Worm (Caenorhabditis elegans) whole organism, young adult: ENCODE measurements around the gene msi-1.

Experiments used
- C17E4.6 ChIP-seq: fragments of 200-800 bp; sonication (Bioruptor generic); IDR thresholded peaks from 2 replicates; pipeline ENCODE4 v1.3.6; 2022; ENCODE audit warnings: missing genetic modification reagents, missing genetic modification characterization, missing compliant biosample characterization
- F33H1.4 ChIP-seq: fragments of 200-800 bp; sonication (Bioruptor generic); IDR thresholded peaks from 2 replicates; pipeline ENCODE4 v1.3.6; 2022; ENCODE audit warnings: missing genetic modification reagents, missing genetic modification characterization, missing compliant biosample characterization
- F37B4.10 ChIP-seq: fragments of 200-800 bp; sonication (Bioruptor generic); IDR thresholded peaks from 2 replicates; pipeline ENCODE4 v1.3.6; 2022; ENCODE audit warnings: missing genetic modification characterization, missing compliant biosample characterization
- F39B2.1 ChIP-seq: fragments of 200-800 bp; sonication (Bioruptor generic); IDR thresholded peaks from 2 replicates; pipeline ENCODE4 v1.3.6; 2022; ENCODE audit warnings: missing genetic modification reagents, missing genetic modification characterization, missing compliant biosample characterization
- F52B5.7 ChIP-seq: sonication (generic microtip); optimal IDR thresholded peaks from 2 replicates; lab custom pipeline; 2016; ENCODE audit warnings: mild to moderate bottlenecking, missing genetic modification characterization, missing compliant biosample characterization
- K12H6.12 ChIP-seq: fragments of 200-800 bp; sonication (Bioruptor generic); optimal IDR thresholded peaks from 2 replicates; lab custom pipeline; 2018; ENCODE audit warnings: mild to moderate bottlenecking, missing genetic modification characterization, missing compliant biosample characterization
- T26A5.8 ChIP-seq: sonication (generic microtip); optimal IDR thresholded peaks from 2 replicates; lab custom pipeline; 2016; ENCODE audit warnings: missing genetic modification characterization, missing compliant biosample characterization
- Y67H2A.10 ChIP-seq: fragments of 200-800 bp; sonication (Bioruptor generic); conservative IDR thresholded peaks from 2 replicates; pipeline ENCODE4 v1.3.6; 2022; ENCODE audit warnings: missing genetic modification reagents, missing genetic modification characterization, missing compliant biosample characterization
- akir-1 ChIP-seq: fragments of 200-800 bp; sonication (Bioruptor generic); optimal IDR thresholded peaks from 2 replicates; lab custom pipeline; 2018; ENCODE audit warnings: mild to moderate bottlenecking, missing genetic modification characterization, moderate library complexity, missing compliant biosample characterization
- aptf-2 ChIP-seq: fragments of 200-800 bp; sonication (Bioruptor generic); conservative IDR thresholded peaks from 2 replicates; pipeline ENCODE4 v1.3.6; 2022; ENCODE audit warnings: missing genetic modification reagents, missing genetic modification characterization, missing compliant biosample characterization
- bed-1 ChIP-seq: fragments of 200-800 bp; sonication (Bioruptor generic); IDR thresholded peaks from 2 replicates; pipeline ENCODE4 v1.3.6; 2022; ENCODE audit warnings: missing genetic modification reagents, missing genetic modification characterization, missing compliant biosample characterization
- ceh-27 ChIP-seq: fragments of 200-800 bp; sonication (Bioruptor generic); optimal IDR thresholded peaks from 2 replicates; lab custom pipeline; 2018; ENCODE audit warnings: mild to moderate bottlenecking, missing genetic modification characterization, moderate library complexity, missing compliant biosample characterization
- ceh-40 ChIP-seq: fragments of 200-800 bp; sonication (Bioruptor generic); IDR thresholded peaks from 2 replicates; pipeline ENCODE4 v1.3.6; 2022; ENCODE audit warnings: missing genetic modification characterization, missing compliant biosample characterization
- ceh-58 ChIP-seq: fragments of 200-800 bp; sonication (Bioruptor generic); IDR thresholded peaks from 2 replicates; pipeline ENCODE4 v1.3.6; 2022; ENCODE audit warnings: missing genetic modification characterization, missing compliant biosample characterization
- die-1 ChIP-seq: sonication (generic microtip); optimal IDR thresholded peaks from 2 replicates; lab custom pipeline; 2016; ENCODE audit warnings: missing genotype, mild to moderate bottlenecking, missing genetic modification characterization, missing compliant biosample characterization
- dpff-1 ChIP-seq: sonication (generic microtip); optimal IDR thresholded peaks from 2 replicates; lab custom pipeline; 2017; ENCODE audit warnings: mild to moderate bottlenecking, missing genetic modification characterization, missing compliant biosample characterization
- egrh-3 ChIP-seq: fragments of 200-800 bp; sonication (Bioruptor generic); IDR thresholded peaks from 2 replicates; pipeline ENCODE4 v1.3.6; 2022; ENCODE audit warnings: missing genetic modification reagents, missing genetic modification characterization, missing compliant biosample characterization
- ets-4 ChIP-seq: fragments of 200-800 bp; sonication (Bioruptor generic); optimal IDR thresholded peaks from 2 replicates; lab custom pipeline; 2018; ENCODE audit warnings: mild to moderate bottlenecking, missing genetic modification characterization, missing compliant biosample characterization
- fkh-3 ChIP-seq: sonication (generic microtip); optimal IDR thresholded peaks from 2 replicates; lab custom pipeline; 2016; ENCODE audit warnings: mild to moderate bottlenecking, missing genetic modification characterization, missing compliant biosample characterization
- hlh-12 ChIP-seq: sonication (generic microtip); optimal IDR thresholded peaks from 2 replicates; lab custom pipeline; 2016; ENCODE audit warnings: missing genetic modification characterization, missing compliant biosample characterization
- hmg-1.2 ChIP-seq: fragments of 200-800 bp; sonication (Bioruptor generic); IDR thresholded peaks from 2 replicates; pipeline ENCODE4 v1.3.6; 2022; ENCODE audit warnings: missing genetic modification reagents, missing genetic modification characterization, missing compliant biosample characterization
- let-607 ChIP-seq, 2 experiments: fragments of 200-800 bp in 1 of 2; sonication (Bioruptor generic) in 1 of 2; sonication (generic microtip) in 1 of 2; optimal IDR thresholded peaks; 2 replicates each; lab custom pipeline; 2016 to 2018; ENCODE audit warnings: mild to moderate bottlenecking in 2 of 2, missing compliant biosample characterization in 2 of 2, missing genetic modification characterization in 2 of 2, moderate library complexity in 2 of 2, missing genotype in 1 of 2
- lin-40 ChIP-seq: sonication (generic microtip); optimal IDR thresholded peaks from 2 replicates; lab custom pipeline; 2016; ENCODE audit warnings: missing genetic modification characterization, mild to moderate bottlenecking, missing compliant biosample characterization, missing genotype, missing genetic modification reagents
- lin-54 ChIP-seq: fragments of 200-800 bp; sonication (Bioruptor generic); optimal IDR thresholded peaks from 2 replicates; lab custom pipeline; 2018; ENCODE audit warnings: mild to moderate bottlenecking, missing genetic modification characterization, missing compliant biosample characterization
- lir-1 ChIP-seq: fragments of 200-800 bp; sonication (Bioruptor generic); conservative IDR thresholded peaks from 2 replicates; pipeline ENCODE4 v1.3.6; 2022; ENCODE audit warnings: missing genetic modification reagents, missing genetic modification characterization, missing compliant biosample characterization
- madf-10 ChIP-seq: sonication (generic microtip); optimal IDR thresholded peaks from 2 replicates; lab custom pipeline; 2016; ENCODE audit warnings: mild to moderate bottlenecking, missing genetic modification characterization, missing compliant biosample characterization
- madf-3 ChIP-seq: fragments of 200-800 bp; sonication (Bioruptor generic); IDR thresholded peaks from 2 replicates; pipeline ENCODE4 v1.3.6; 2022; ENCODE audit warnings: missing genetic modification reagents, missing genetic modification characterization, missing compliant biosample characterization
- madf-6 ChIP-seq: fragments of 200-800 bp; sonication (Bioruptor generic); IDR thresholded peaks from 2 replicates; pipeline ENCODE4 v1.3.6; 2022; ENCODE audit warnings: missing genetic modification reagents, missing genetic modification characterization, missing compliant biosample characterization
- mcd-1 ChIP-seq: fragments of 200-800 bp; sonication (Bioruptor generic); IDR thresholded peaks from 2 replicates; pipeline ENCODE4 v1.3.6; 2022; ENCODE audit warnings: missing genetic modification reagents, missing genetic modification characterization, missing compliant biosample characterization
- mel-28 ChIP-seq: sonication (generic microtip); optimal IDR thresholded peaks from 2 replicates; lab custom pipeline; 2016; ENCODE audit warnings: borderline replicate concordance, mild to moderate bottlenecking, missing genetic modification characterization, missing compliant biosample characterization
- nfya-2 ChIP-seq: fragments of 200-800 bp; sonication (Bioruptor generic); IDR thresholded peaks from 2 replicates; pipeline ENCODE4 v1.3.6; 2022; ENCODE audit warnings: missing genetic modification reagents, missing genetic modification characterization, missing compliant biosample characterization
- nhr-179 ChIP-seq: sonication (generic microtip); optimal IDR thresholded peaks from 2 replicates; lab custom pipeline; 2016; ENCODE audit warnings: mild to moderate bottlenecking, missing genetic modification characterization, missing compliant biosample characterization
- nhr-90 ChIP-seq: sonication (generic microtip); optimal IDR thresholded peaks from 2 replicates; lab custom pipeline; 2016; ENCODE audit warnings: missing genotype, mild to moderate bottlenecking, missing genetic modification characterization, missing compliant biosample characterization
- pha-4 ChIP-seq: fragments of 150-350 bp; sonication (generic microtip); optimal IDR thresholded peaks from 2 replicates; lab custom pipeline; 2014; ENCODE audit warnings: missing biosample characterization, missing genetic modification reagents, missing genetic modification characterization
- rcor-1 ChIP-seq: fragments of 200-800 bp; sonication (Bioruptor generic); IDR thresholded peaks from 2 replicates; pipeline ENCODE4 v1.3.6; 2022; ENCODE audit warnings: missing genetic modification reagents, missing genetic modification characterization, missing compliant biosample characterization
- rpc-1 ChIP-seq, 2 experiments: fragments of 150-350 bp in 1 of 2; sonication (generic microtip) in 1 of 2; optimal IDR thresholded peaks; 2 replicates each; lab custom pipeline; 2014 to 2018; ENCODE audit warnings: missing biosample characterization in 1 of 2, missing genetic modification characterization in 1 of 2, missing genetic modification reagents in 1 of 2, missing genotype in 1 of 2
- snpc-1.3 ChIP-seq: sonication (generic microtip); optimal IDR thresholded peaks from 2 replicates; lab custom pipeline; 2017; ENCODE audit warnings: missing genetic modification characterization, mild to moderate bottlenecking, missing compliant biosample characterization, antibody characterized with exemption, moderate library complexity, missing genotype, missing genetic modification reagents; ENCODE audit not compliant: insufficient read depth
- tbx-9 ChIP-seq: sonication (generic microtip); optimal IDR thresholded peaks from 2 replicates; lab custom pipeline; 2016; ENCODE audit warnings: borderline replicate concordance, missing genetic modification characterization, inconsistent platforms, missing compliant biosample characterization
- tlf-1 ChIP-seq: fragments of 200-800 bp; sonication (Bioruptor generic); optimal IDR thresholded peaks from 2 replicates; lab custom pipeline; 2018; ENCODE audit warnings: mild to moderate bottlenecking, missing genetic modification characterization, missing compliant biosample characterization
- xnd-1 ChIP-seq: sonication (generic microtip); optimal IDR thresholded peaks from 2 replicates; lab custom pipeline; 2016; ENCODE audit warnings: missing genotype, missing genetic modification reagents, missing genetic modification characterization, missing compliant biosample characterization
- ztf-26 ChIP-seq: sonication (generic microtip); optimal IDR thresholded peaks from 2 replicates; lab custom pipeline; 2017; ENCODE audit warnings: missing genetic modification characterization, missing compliant biosample characterization

msi-1 gene

DNA sequence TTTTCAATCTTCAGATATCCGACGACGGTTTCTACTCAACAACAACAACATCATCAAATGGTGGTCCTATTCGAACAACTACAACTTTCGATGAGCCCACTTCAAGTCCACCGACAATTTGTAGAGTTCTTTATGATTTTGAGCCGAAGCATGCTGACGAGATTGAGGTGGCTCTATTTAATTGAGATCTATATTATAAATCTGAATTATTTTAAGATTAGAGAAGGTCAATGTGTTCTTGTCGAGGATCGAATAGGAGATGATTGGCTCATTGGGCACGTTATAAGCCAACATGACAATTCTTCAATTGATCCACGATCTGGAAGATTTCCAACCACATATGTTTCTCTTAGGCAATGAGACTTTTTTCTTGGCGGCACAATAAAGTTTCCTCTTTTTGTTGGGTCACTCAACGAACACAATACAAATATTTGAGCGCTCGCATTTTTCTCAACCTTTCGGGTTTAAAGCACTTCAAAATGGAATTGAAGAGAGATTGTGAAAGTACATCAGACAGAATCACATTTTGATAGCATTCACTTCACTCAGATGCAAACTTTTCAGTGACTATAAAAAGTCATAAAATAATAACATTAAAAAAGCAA, 39.3 kb upstream of the msi-1 start (continued):
- TF ChIP-seq die-1 (tag; lab: Kevin White, UChicago) (peak; percentile 73), F37B4.10 (GFP tag; lab: Robert Waterston, UW) (0 out of 2 replicates have a peak, but pooled peaks have one; percentile 64), lin-54 (GFP tag; lab: Kevin White, UChicago) (peak; percentile 66), xnd-1 (tag; lab: Kevin White, UChicago) (peak; percentile 49), ztf-26 (tag; lab: Kevin White, UChicago) (no peak), rpc-1 (optimal IDR thresholded peaks at IDR 0.05; lab: Kevin White, UChicago) (no peak), rpc-1 (tag; optimal IDR thresholded peaks at IDR 0.05; lab: Kevin White, UChicago) (peak; percentile 2), bed-1 (GFP tag; lab: Robert Waterston, UW) (0 out of 2 replicates have a peak, but pooled peaks have one; percentile 63), F33H1.4 (GFP tag; lab: Robert Waterston, UW) (no peak), lin-40 (tag; lab: Kevin White, UChicago) (peak; percentile 54), K12H6.12 (tag; lab: Kevin White, UChicago) (peak; percentile 25), snpc-1.3 (tag; lab: Kevin White, UChicago) (peak; percentile 46), C17E4.6 (GFP tag; lab: Robert Waterston, UW) (peak; percentile 72; the same call in 1 of the 2 replicates), nhr-90 (no peak), egrh-3 (no peak), let-607 (tag; optimal IDR thresholded peaks at IDR 0.05; lab: Kevin White, UChicago) (peak in 1 of 2 experiments; percentile 9), hlh-12 (tag; lab: Kevin White, UChicago) (no peak), fkh-3 (tag; lab: Kevin White, UChicago) (peak; percentile 46), dpff-1 (tag; lab: Kevin White, UChicago) (no peak), T26A5.8 (peak; percentile 41), mel-28 (tag; lab: Kevin White, UChicago) (no peak), nfya-2 (GFP tag; lab: Robert Waterston, UW) (0 out of 2 replicates have a peak, but pooled peaks have one; percentile 69), hmg-1.2 (GFP tag; lab: Robert Waterston, UW) (no peak; the same call in 1 of the 2 replicates), Y67H2A.10 (GFP tag; lab: Robert Waterston, UW) (no peak), pha-4 (tag; lab: Kevin White, UChicago) (no peak), F52B5.7 (peak; percentile 64), madf-3 (GFP tag; lab: Robert Waterston, UW) (peak; percentile 84), akir-1 (GFP tag; lab: Kevin White, UChicago) (no peak), tlf-1 (GFP tag; lab: Kevin White, UChicago) (peak; percentile 77), lir-1 (no peak), ceh-58 (no peak), rcor-1 (GFP tag; lab: Robert Waterston, UW) (peak; percentile 53), F39B2.1 (GFP tag; lab: Robert Waterston, UW) (no peak)

ce11 chrIII:4013061-4013460, 36.9 kb upstream of the msi-1 start:
- TF ChIP-seq ets-4: no peak
- TF ChIP-seq ceh-27 (GFP tag; lab: Kevin White, UChicago): no peak
- no peak for TF ChIP-seq snpc-1.3 (tag; lab: Kevin White, UChicago)
- no peak for TF ChIP-seq madf-10 (tag; lab: Kevin White, UChicago)
- TF ChIP-seq madf-6 (GFP tag; lab: Robert Waterston, UW): no peak
- TF ChIP-seq mcd-1: no peak
- TF ChIP-seq nhr-179 (tag; lab: Kevin White, UChicago): no peak
- no peak for TF ChIP-seq tbx-9 (tag; lab: Kevin White, UChicago)
- TF ChIP-seq aptf-2: no peak
- TF ChIP-seq ceh-40 (GFP tag; lab: Robert Waterston, UW): no peak
